Worm (Caenorhabditis elegans) whole organism, L4/young adult: Measurements from ENCODE around the gene srd-44.

ENCODE experiments used
- W03F9.2 ChIP-seq: fragments of 150-350 bp; optimal IDR thresholded peaks from 2 replicates; lab custom pipeline; 2014; ENCODE audit warnings: missing biosample characterization, missing genetic modification characterization
- dao-5 ChIP-seq: sonication (generic microtip); optimal IDR thresholded peaks from 2 replicates; lab custom pipeline; 2016; ENCODE audit warnings: missing genotype, missing genetic modification characterization, moderate library complexity, missing compliant biosample characterization

ce11 chrX:12321357-12321756, 16.9 kb upstream of the srd-44 start, which contains the start of gene F17A2.13:
- TF ChIP-seq W03F9.2 (no peak), dao-5 (tag; lab: Kevin White, UChicago) (no peak)
